Fruit fly (Drosophila melanogaster): ENCODE results near the gene CG2924.

CG2924 gene

dm6 chrX:2318369-2318768, 47.8 kb upstream of the CG2924 start (continued):
- TF ChIP-seq CG3281 (GFP tag; optimal IDR thresholded peaks at IDR 0.05) (no peak), Oli (tag; optimal IDR thresholded peaks at IDR 0.05) (peak; percentile 48), CG8359 (GFP tag; optimal IDR thresholded peaks at IDR 0.05; ENCODE audit: borderline replicate concordance) (peak; percentile 16), CG16779 (GFP tag; IDR thresholded peaks at IDR 0.05) (no peak), CG31441 (GFP tag; IDR thresholded peaks at IDR 0.05) (peak; percentile 73), Blimp-1 (GFP tag; optimal IDR thresholded peaks at IDR 0.05) (peak; percentile 57), bbx (GFP tag; IDR thresholded peaks at IDR 0.05; ENCODE audit: partially characterized antibody) (no peak), CG9932 (GFP tag; IDR thresholded peaks at IDR 0.05) (0 out of 2 replicates have a peak, but pooled peaks have one; percentile 8), kay (GFP tag; optimal IDR thresholded peaks at IDR 0.05) (peak; percentile 37), CG17328 (GFP tag; IDR thresholded peaks at IDR 0.05) (peak; percentile 80), gcm (GFP tag; optimal IDR thresholded peaks at IDR 0.05) (no peak), wor (GFP tag; IDR thresholded peaks at IDR 0.05) (peak; percentile 51), CG2875 (GFP tag; optimal IDR thresholded peaks at IDR 0.05) (peak; percentile 55), pita (GFP tag; optimal IDR thresholded peaks at IDR 0.05) (no peak), CG1647 (GFP tag; optimal IDR thresholded peaks at IDR 0.05) (no peak), crol (GFP tag; IDR thresholded peaks at IDR 0.05) (peak; percentile 50; the same call in 1 of the 2 replicates), sens-2 (GFP tag; IDR thresholded peaks at IDR 0.05) (no peak), grau (tag; optimal IDR thresholded peaks at IDR 0.05) (peak; percentile 39), CG32532 (GFP tag; IDR thresholded peaks at IDR 0.05) (peak; percentile 38; the same call in 1 of the 2 replicates), CG10147 (GFP tag; optimal IDR thresholded peaks at IDR 0.05) (no peak), emc (GFP tag; optimal IDR thresholded peaks at IDR 0.05) (no peak), CG3065 (GFP tag; optimal IDR thresholded peaks at IDR 0.05) (no peak), CTCF (GFP tag; optimal IDR thresholded peaks at IDR 0.05) (no peak), ind (GFP tag; optimal IDR thresholded peaks at IDR 0.05) (peak; percentile 41), CG12104 (GFP tag; optimal IDR thresholded peaks at IDR 0.05) (no peak), D19B (GFP tag; optimal IDR thresholded peaks at IDR 0.05) (peak; percentile 85), CG9817 (tag; optimal IDR thresholded peaks at IDR 0.05) (no peak), Deaf1 (tag; optimal IDR thresholded peaks at IDR 0.05) (peak; percentile 14), oc (tag; optimal IDR thresholded peaks at IDR 0.05) (peak; percentile 72), Ptx1 (GFP tag; IDR thresholded peaks at IDR 0.05) (peak; percentile 82), hbn (GFP tag; IDR thresholded peaks at IDR 0.05; ENCODE audit: partially characterized antibody) (no peak), ERR (GFP tag; optimal IDR thresholded peaks at IDR 0.05) (peak; percentile 15), Kr (GFP tag; optimal IDR thresholded peaks at IDR 0.05) (no peak), caup (GFP tag; optimal IDR thresholded peaks at IDR 0.05; ENCODE audit: severe bottlenecking) (no peak), odd (GFP tag; optimal IDR thresholded peaks at IDR 0.05) (no peak), CG2712 (tag; optimal IDR thresholded peaks at IDR 0.05) (peak; percentile 85), aop (GFP tag; IDR thresholded peaks at IDR 0.05) (no peak), Nf-YB (GFP tag; optimal IDR thresholded peaks at IDR 0.05) (peak; percentile 16), Hsf (GFP tag; optimal IDR thresholded peaks at IDR 0.05) (peak; percentile 42), dmrt11E (tag; optimal IDR thresholded peaks at IDR 0.05) (peak; percentile 69), CG2202 (tag; optimal IDR thresholded peaks at IDR 0.05) (peak; percentile 35), kah (GFP tag; optimal IDR thresholded peaks at IDR 0.05) (no peak), prd (optimal IDR thresholded peaks at IDR 0.05) (no peak), prd (GFP tag; IDR thresholded peaks at IDR 0.05) (peak; percentile 91), bab2 (GFP tag; optimal IDR thresholded peaks at IDR 0.05) (peak; percentile 21), pros (GFP tag; optimal IDR thresholded peaks at IDR 0.05) (peak; percentile 89), CG13894 (tag; optimal IDR thresholded peaks at IDR 0.05) (no peak), seq (GFP tag; IDR thresholded peaks at IDR 0.05) (no peak), lola (GFP tag; optimal IDR thresholded peaks at IDR 0.05) (peak in 1 of 3 experiments; percentile 36), CG8944 (GFP tag; optimal IDR thresholded peaks at IDR 0.05) (peak; percentile 11), CG1792 (GFP tag; optimal IDR thresholded peaks at IDR 0.05) (peak; percentile 51)

Measured in whole organism, embryonic.